Fruit fly (Drosophila melanogaster) whole organism, embryonic: ENCODE results near the gene CG31778.

ENCODE experiments used
- Aef1 ChIP-seq: fragments of 200-800 bp; sonication (Bioruptor generic); IDR thresholded peaks from 3 replicates; pipeline ENCODE4 v1.3.6; 2022; ENCODE audit warnings: missing biosample characterization, missing genetic modification characterization
- Bdp1 ChIP-seq: fragments of 200-800 bp; sonication (Bioruptor generic); optimal IDR thresholded peaks from 3 replicates; lab custom pipeline; 2016; ENCODE audit warnings: missing biosample characterization, missing genetic modification characterization
- CG10147 ChIP-seq: fragments of 200-800 bp; sonication (Bioruptor generic); optimal IDR thresholded peaks from 2 replicates; lab custom pipeline; 2019; ENCODE audit warnings: missing biosample characterization, mild to moderate bottlenecking, missing genetic modification characterization, moderate library complexity
- CG10543 ChIP-seq: fragments of 200-800 bp; sonication (Bioruptor generic); optimal IDR thresholded peaks from 3 replicates; lab custom pipeline; 2017; ENCODE audit warnings: missing biosample characterization, mild to moderate bottlenecking, missing genetic modification characterization, moderate library complexity
- CG11398 ChIP-seq: fragments of 200-800 bp; sonication (Bioruptor generic); optimal IDR thresholded peaks from 2 replicates; lab custom pipeline; 2016; ENCODE audit warnings: missing biosample characterization, missing genetic modification characterization
- CG11504 ChIP-seq: fragments of 200-800 bp; sonication (Bioruptor generic); optimal IDR thresholded peaks from 3 replicates; lab custom pipeline; 2019; ENCODE audit warnings: missing biosample characterization, mild to moderate bottlenecking, missing genetic modification characterization, moderate library complexity
- CG11560 ChIP-seq: fragments of 200-800 bp; sonication (Bioruptor generic); IDR thresholded peaks from 3 replicates; pipeline ENCODE4 v1.3.6; 2022; ENCODE audit warnings: missing biosample characterization, missing genetic modification characterization
- CG12299 ChIP-seq: fragments of 200-800 bp; sonication (Bioruptor generic); optimal IDR thresholded peaks from 2 replicates; lab custom pipeline; 2018; ENCODE audit warnings: missing biosample characterization, mild to moderate bottlenecking, missing genetic modification characterization
- CG1529 ChIP-seq: fragments of 200-800 bp; sonication (Bioruptor generic); optimal IDR thresholded peaks from 3 replicates; lab custom pipeline; 2018; ENCODE audit warnings: missing biosample characterization, missing genetic modification characterization
- CG17186 ChIP-seq: fragments of 200-800 bp; sonication (Bioruptor generic); optimal IDR thresholded peaks from 3 replicates; lab custom pipeline; 2017; ENCODE audit warnings: missing biosample characterization, missing genetic modification reagents, missing genetic modification characterization
- CG1792 ChIP-seq: fragments of 200-800 bp; sonication (Bioruptor generic); optimal IDR thresholded peaks from 2 replicates; lab custom pipeline; 2016; ENCODE audit warnings: missing biosample characterization, missing genetic modification characterization
- CG18619 ChIP-seq: fragments of 200-800 bp; sonication (Bioruptor generic); optimal IDR thresholded peaks from 3 replicates; lab custom pipeline; 2017; ENCODE audit warnings: missing biosample characterization, mild to moderate bottlenecking, missing genetic modification characterization
- CG2889 ChIP-seq: fragments of 200-800 bp; sonication (Bioruptor generic); IDR thresholded peaks from 3 replicates; pipeline ENCODE4 v1.3.6; 2022; ENCODE audit warnings: missing biosample characterization, missing genetic modification characterization
- CG4820 ChIP-seq: fragments of 200-800 bp; sonication (Bioruptor generic); optimal IDR thresholded peaks from 3 replicates; lab custom pipeline; 2016; ENCODE audit warnings: missing biosample characterization, missing genetic modification characterization
- CG7745 ChIP-seq: fragments of 200-800 bp; sonication (Bioruptor generic); optimal IDR thresholded peaks from 2 replicates; lab custom pipeline; 2018; ENCODE audit warnings: missing biosample characterization, mild to moderate bottlenecking, missing genetic modification characterization, moderate library complexity
- CG7839 ChIP-seq: fragments of 200-800 bp; sonication (Bioruptor generic); optimal IDR thresholded peaks from 3 replicates; lab custom pipeline; 2018; ENCODE audit warnings: missing biosample characterization, mild to moderate bottlenecking, missing genetic modification characterization, moderate library complexity
- CG7963 ChIP-seq: fragments of 200-800 bp; sonication (Bioruptor generic); IDR thresholded peaks from 3 replicates; pipeline ENCODE4 v1.3.6; 2022; ENCODE audit warnings: missing biosample characterization, missing genetic modification characterization; ENCODE audit not compliant: partially characterized antibody
- CG8924 ChIP-seq: fragments of 200-800 bp; optimal IDR thresholded peaks from 3 replicates; lab custom pipeline; 2019; ENCODE audit warnings: missing biosample characterization, mild to moderate bottlenecking, missing genetic modification characterization, moderate library complexity
- CG9932 ChIP-seq: fragments of 200-800 bp; sonication (Bioruptor generic); IDR thresholded peaks from 2 replicates; pipeline ENCODE4 v1.3.6; 2022; ENCODE audit warnings: missing biosample characterization, missing genetic modification characterization
- D ChIP-seq, 2 experiments: fragments of 200-800 bp in 1 of 2; fragments of >200 bp in 1 of 2; sonication (Bioruptor generic) in 1 of 2; optimal IDR thresholded peaks; 2 replicates in 1 of 2; 3 replicates in 1 of 2; lab custom pipeline; 2017; ENCODE audit warnings: mild to moderate bottlenecking in 1 of 2, missing biosample characterization in 1 of 2, missing genetic modification characterization in 1 of 2, missing genetic modification reagents in 1 of 2
- Dp ChIP-seq: fragments of 200-800 bp; sonication (Bioruptor generic); optimal IDR thresholded peaks from 2 replicates; lab custom pipeline; 2018; ENCODE audit warnings: missing biosample characterization, mild to moderate bottlenecking, missing genetic modification characterization, moderate library complexity
- NFAT ChIP-seq: fragments of 200-800 bp; sonication (Bioruptor generic); IDR thresholded peaks from 2 replicates; pipeline ENCODE4 v1.3.6; 2022; ENCODE audit warnings: missing biosample characterization, missing genetic modification characterization
- Nf-YA ChIP-seq: fragments of 200-800 bp; sonication (Bioruptor generic); IDR thresholded peaks from 2 replicates; pipeline ENCODE4 v1.3.6; 2022; ENCODE audit warnings: missing biosample characterization, missing genetic modification characterization
- Opbp ChIP-seq: fragments of 200-800 bp; sonication (Bioruptor generic); IDR thresholded peaks from 3 replicates; pipeline ENCODE4 v1.3.6; 2022; ENCODE audit warnings: missing biosample characterization, missing genetic modification characterization; ENCODE audit not compliant: partially characterized antibody
- Scr ChIP-seq: fragments of 200-800 bp; sonication (Bioruptor generic); IDR thresholded peaks from 2 replicates; pipeline ENCODE4 v1.3.6; 2022; ENCODE audit warnings: missing biosample characterization, missing genetic modification characterization; ENCODE audit not compliant: partially characterized antibody
- Taf1 ChIP-seq: fragments of 200-800 bp; sonication (Bioruptor generic); IDR thresholded peaks from 2 replicates; pipeline ENCODE4 v1.3.6; 2022; ENCODE audit warnings: missing biosample characterization, missing genetic modification characterization
- Trl ChIP-seq, 3 experiments: fragments of >200 bp in 2 of 3; fragments of 200-800 bp in 1 of 3; sonication (Bioruptor generic) in 1 of 3; optimal IDR thresholded peaks; 2 replicates in 1 of 3; 3 replicates in 2 of 3; lab custom pipeline; 2016 to 2017; ENCODE audit warnings: missing biosample characterization in 1 of 3, missing genetic modification characterization in 1 of 3
- ase ChIP-seq: fragments of 200-800 bp; sonication (Bioruptor generic); IDR thresholded peaks from 3 replicates; pipeline ENCODE4 v1.3.6; 2022; ENCODE audit warnings: missing biosample characterization, missing genetic modification characterization
- ash1 ChIP-seq: fragments of 200-800 bp; sonication (Bioruptor generic); optimal IDR thresholded peaks from 2 replicates; lab custom pipeline; 2018; ENCODE audit warnings: missing biosample characterization, mild to moderate bottlenecking, missing genetic modification characterization
- cas ChIP-seq: fragments of 200-800 bp; sonication (Bioruptor generic); IDR thresholded peaks from 2 replicates; pipeline ENCODE4 v1.3.6; 2022; ENCODE audit warnings: missing biosample characterization, missing genetic modification characterization
- cato ChIP-seq: fragments of 200-800 bp; sonication (Bioruptor generic); optimal IDR thresholded peaks from 2 replicates; lab custom pipeline; 2016; ENCODE audit warnings: missing biosample characterization, missing genetic modification characterization, borderline replicate concordance
- cg ChIP-seq: fragments of 200-800 bp; sonication (Bioruptor generic); optimal IDR thresholded peaks from 3 replicates; lab custom pipeline; 2019; ENCODE audit warnings: missing biosample characterization, mild to moderate bottlenecking, missing genetic modification characterization, moderate library complexity
- ci ChIP-seq: fragments of 200-800 bp; sonication (Bioruptor generic); IDR thresholded peaks from 3 replicates; pipeline ENCODE4 v1.3.6; 2022; ENCODE audit warnings: missing biosample characterization, missing genetic modification characterization
- dmrt99B ChIP-seq: fragments of 200-800 bp; sonication (Bioruptor generic); optimal IDR thresholded peaks from 2 replicates; lab custom pipeline; 2018; ENCODE audit warnings: missing biosample characterization, mild to moderate bottlenecking, missing genetic modification characterization, moderate library complexity
- fd102C ChIP-seq: fragments of 200-800 bp; sonication (Bioruptor generic); optimal IDR thresholded peaks from 2 replicates; lab custom pipeline; 2018; ENCODE audit warnings: missing biosample characterization, mild to moderate bottlenecking, missing genetic modification characterization, moderate library complexity
- lab ChIP-seq: fragments of 200-800 bp; sonication (Bioruptor generic); optimal IDR thresholded peaks from 3 replicates; lab custom pipeline; 2017; ENCODE audit warnings: missing biosample characterization, missing genetic modification characterization, mild to moderate bottlenecking, moderate library complexity, missing genetic modification reagents
- oc ChIP-seq: fragments of 200-800 bp; sonication (Bioruptor generic); optimal IDR thresholded peaks from 2 replicates; lab custom pipeline; 2018; ENCODE audit warnings: missing biosample characterization, mild to moderate bottlenecking, missing genetic modification characterization, moderate library complexity
- p53 ChIP-seq: fragments of 200-800 bp; sonication (Bioruptor generic); optimal IDR thresholded peaks from 2 replicates; lab custom pipeline; 2016; ENCODE audit warnings: missing biosample characterization, missing genetic modification characterization
- pros ChIP-seq: fragments of 200-800 bp; sonication (Bioruptor generic); optimal IDR thresholded peaks from 3 replicates; lab custom pipeline; 2019; ENCODE audit warnings: missing biosample characterization, mild to moderate bottlenecking, missing genetic modification characterization, moderate library complexity
- scrt ChIP-seq: fragments of 200-800 bp; sonication (Bioruptor generic); optimal IDR thresholded peaks from 2 replicates; lab custom pipeline; 2018; ENCODE audit warnings: missing biosample characterization, mild to moderate bottlenecking, missing genetic modification characterization, moderate library complexity
- seq ChIP-seq: fragments of 200-800 bp; sonication (Bioruptor generic); IDR thresholded peaks from 2 replicates; pipeline ENCODE4 v1.3.6; 2022; ENCODE audit warnings: missing biosample characterization, missing genetic modification characterization
- shn ChIP-seq: fragments of 200-800 bp; sonication (Bioruptor generic); optimal IDR thresholded peaks from 3 replicates; lab custom pipeline; 2016; ENCODE audit warnings: missing biosample characterization, missing genetic modification characterization
- tio ChIP-seq: fragments of 200-800 bp; sonication (Bioruptor generic); optimal IDR thresholded peaks from 2 replicates; lab custom pipeline; 2017; ENCODE audit warnings: missing biosample characterization, missing genetic modification characterization, inconsistent platforms
- tna ChIP-seq: fragments of 200-800 bp; sonication (Bioruptor generic); IDR thresholded peaks from 2 replicates; pipeline ENCODE4 v1.3.6; 2022; ENCODE audit warnings: missing biosample characterization, missing genetic modification characterization; ENCODE audit not compliant: partially characterized antibody
- ttk ChIP-seq: fragments of 200-800 bp; sonication (Bioruptor generic); IDR thresholded peaks from 2 replicates; pipeline ENCODE4 v2.1.2; 2022; ENCODE audit warnings: missing biosample characterization, missing genetic modification characterization
- tx ChIP-seq: fragments of 200-800 bp; sonication (Bioruptor generic); optimal IDR thresholded peaks from 2 replicates; lab custom pipeline; 2016; ENCODE audit warnings: missing biosample characterization, missing genetic modification characterization
- wor ChIP-seq: fragments of 200-800 bp; sonication (Bioruptor generic); IDR thresholded peaks from 2 replicates; pipeline ENCODE4 v1.3.6; 2022; ENCODE audit warnings: missing biosample characterization, missing genetic modification characterization
- yki ChIP-seq: fragments of >200 bp; optimal IDR thresholded peaks from 3 replicates; lab custom pipeline; 2018
- zen ChIP-seq: fragments of 200-800 bp; sonication (Bioruptor generic); optimal IDR thresholded peaks from 3 replicates; lab custom pipeline; 2018; ENCODE audit warnings: missing biosample characterization, mild to moderate bottlenecking, missing genetic modification characterization, moderate library complexity
- zf30C ChIP-seq: fragments of 200-800 bp; sonication (Bioruptor generic); optimal IDR thresholded peaks from 3 replicates; lab custom pipeline; 2018; ENCODE audit warnings: missing biosample characterization, mild to moderate bottlenecking, missing genetic modification characterization

Gene CG31778

dm6 chr2L:3675770-3676169 lies 29.5 kb downstream of the CG31778 start (continued):
- TF ChIP-seq Bdp1 (GFP tag; lab: Kevin White, UChicago): no peak
- no peak for TF ChIP-seq pros (GFP tag; lab: Kevin White, UChicago)
- no peak for TF ChIP-seq Opbp (GFP tag; lab: Robert Waterston, UW)
- TF ChIP-seq shn (GFP tag; lab: Kevin White, UChicago): no peak
- no peak for TF ChIP-seq yki (lab: Kevin White, UChicago)
- TF ChIP-seq ase (GFP tag; lab: Robert Waterston, UW): 0 out of 3 replicates have a peak, but pooled peaks have one; percentile 35
- no peak for TF ChIP-seq Taf1
- peak; percentile 5 for TF ChIP-seq CG8924
- TF ChIP-seq zen (tag; lab: Kevin White, UChicago): peak; percentile 64
- no peak for TF ChIP-seq CG11560 (tag; lab: Robert Waterston, UW)
- TF ChIP-seq p53 (GFP tag; lab: Kevin White, UChicago): no peak
- no peak for TF ChIP-seq Nf-YA (GFP tag; lab: Robert Waterston, UW)
- no peak for TF ChIP-seq seq
- no peak for TF ChIP-seq NFAT (GFP tag; lab: Robert Waterston, UW)
- TF ChIP-seq CG4820 (GFP tag; lab: Kevin White, UChicago): peak; percentile 47
- no peak for TF ChIP-seq tna
- no peak for TF ChIP-seq ash1
- no peak for TF ChIP-seq scrt
- no peak for TF ChIP-seq CG10543 (GFP tag; lab: Kevin White, UChicago)
- TF ChIP-seq CG1792 (GFP tag; lab: Kevin White, UChicago): no peak
- no peak for TF ChIP-seq D (optimal IDR thresholded peaks at IDR 0.05; lab: Kevin White, UChicago)
- peak; percentile 40 for TF ChIP-seq D (GFP tag; optimal IDR thresholded peaks at IDR 0.05; lab: Kevin White, UChicago)
- no peak for TF ChIP-seq Trl (optimal IDR thresholded peaks at IDR 0.05; lab: Kevin White, UChicago)
- TF ChIP-seq Trl (GFP tag; optimal IDR thresholded peaks at IDR 0.05; lab: Kevin White, UChicago): no peak
- TF ChIP-seq wor (GFP tag; lab: Robert Waterston, UW): no peak
- no peak for TF ChIP-seq CG1529 (GFP tag; lab: Kevin White, UChicago)
- TF ChIP-seq CG2889 (GFP tag; lab: Robert Waterston, UW): no peak
- no peak for TF ChIP-seq cas
- TF ChIP-seq CG18619: no peak
- TF ChIP-seq Dp: no peak
- no peak for TF ChIP-seq lab
- no peak for TF ChIP-seq CG12299 (tag; lab: Kevin White, UChicago)
- 0 out of 2 replicates have a peak, but pooled peaks have one; percentile 20 for TF ChIP-seq ttk (GFP tag; lab: Robert Waterston, UW)
- TF ChIP-seq dmrt99B (tag; lab: Kevin White, UChicago): peak; percentile 57
- no peak for TF ChIP-seq tx (GFP tag; lab: Kevin White, UChicago)
- no peak for TF ChIP-seq CG11504 (tag; lab: Kevin White, UChicago)
- no peak for TF ChIP-seq CG11398 (GFP tag; lab: Kevin White, UChicago)
- TF ChIP-seq CG17186: no peak
- TF ChIP-seq CG7963 (GFP tag; lab: Robert Waterston, UW): no peak
- TF ChIP-seq Aef1 (GFP tag; lab: Robert Waterston, UW): 0 out of 3 replicates have a peak, but pooled peaks have one; percentile 12
- no peak for TF ChIP-seq cato
- TF ChIP-seq CG10147 (GFP tag; lab: Kevin White, UChicago): no peak
- no peak for TF ChIP-seq CG7745 (tag; lab: Kevin White, UChicago)
- no peak for TF ChIP-seq fd102C (GFP tag; lab: Kevin White, UChicago)
- TF ChIP-seq Scr: no peak
- TF ChIP-seq tio (GFP tag; lab: Kevin White, UChicago): no peak
- no peak for TF ChIP-seq CG9932 (GFP tag; lab: Robert Waterston, UW)
- TF ChIP-seq oc (tag; lab: Kevin White, UChicago): peak; percentile 28
- TF ChIP-seq cg (GFP tag; lab: Kevin White, UChicago): no peak
- TF ChIP-seq CG7839 (tag; lab: Kevin White, UChicago): no peak
- TF ChIP-seq ci: peak; percentile 69
- peak; percentile 14 for TF ChIP-seq zf30C
